Worm (Caenorhabditis elegans) whole organism, L1 larva: ENCODE results near the gene cogc-6.
A peak's percentile ranks its signal among the peaks of the same experiment; 100 is the strongest.

Experiments used
- C04F5.9 ChIP-seq: sonication (generic microtip); optimal IDR thresholded peaks from 2 replicates; lab custom pipeline; 2016; ENCODE audit warnings: missing genetic modification characterization, missing compliant biosample characterization
- C16A3.4 ChIP-seq: fragments of 150-350 bp; optimal IDR thresholded peaks from 2 replicates; lab custom pipeline; 2014; ENCODE audit warnings: missing biosample characterization, missing genetic modification characterization
- C34B4.2 ChIP-seq: sonication (generic microtip); optimal IDR thresholded peaks from 2 replicates; lab custom pipeline; 2017; ENCODE audit warnings: mild to moderate bottlenecking, missing genetic modification characterization, missing compliant biosample characterization
- F16B12.6 ChIP-seq: fragments of 150-350 bp; optimal IDR thresholded peaks from 2 replicates; lab custom pipeline; 2014; ENCODE audit warnings: missing biosample characterization, missing genetic modification characterization
- Y116A8C.19 ChIP-seq: sonication (generic microtip); optimal IDR thresholded peaks from 2 replicates; lab custom pipeline; 2016; ENCODE audit warnings: missing compliant biosample characterization, missing genetic modification characterization, borderline replicate concordance
- alr-1 ChIP-seq: fragments of 200-800 bp; sonication (Bioruptor generic); optimal IDR thresholded peaks from 2 replicates; lab custom pipeline; 2018; ENCODE audit warnings: borderline replicate concordance, mild to moderate bottlenecking, missing genetic modification characterization, missing compliant biosample characterization
- blmp-1 ChIP-seq: fragments of 150-350 bp; optimal IDR thresholded peaks from 2 replicates; lab custom pipeline; 2014; ENCODE audit warnings: missing biosample characterization, missing genetic modification characterization
- ceh-8 ChIP-seq: fragments of 200-800 bp; sonication (Bioruptor generic); optimal IDR thresholded peaks from 2 replicates; lab custom pipeline; 2018; ENCODE audit warnings: mild to moderate bottlenecking, missing genetic modification characterization, moderate library complexity, missing compliant biosample characterization
- ceh-82 ChIP-seq, 3 experiments: fragments of 150-350 bp in 1 of 3; sonication (generic microtip) in 2 of 3; optimal IDR thresholded peaks; 2 replicates each; lab custom pipeline; 2014 to 2017; ENCODE audit warnings: missing biosample characterization in 3 of 3, missing genetic modification characterization in 3 of 3
- dpl-1 ChIP-seq, 3 experiments: fragments of 150-350 bp in 2 of 3; sonication (generic microtip) in 1 of 3; optimal IDR thresholded peaks; 2 replicates each; lab custom pipeline; 2014 to 2017; ENCODE audit warnings: missing biosample characterization in 3 of 3, missing genetic modification characterization in 3 of 3, missing genetic modification reagents in 3 of 3
- dsc-1 ChIP-seq: sonication (generic microtip); optimal IDR thresholded peaks from 2 replicates; lab custom pipeline; 2016; ENCODE audit warnings: mild to moderate bottlenecking, missing genetic modification characterization, missing compliant biosample characterization
- efl-1 ChIP-seq, 4 experiments: fragments of 150-350 bp; optimal IDR thresholded peaks in 3 of 4; peaks in 1 of 4; 1 replicate in 1 of 4; 2 replicates in 3 of 4; lab custom pipeline; 2014; ENCODE audit warnings: missing biosample characterization in 2 of 4, missing genetic modification characterization in 2 of 4, missing genetic modification reagents in 2 of 4
- efl-3 ChIP-seq: fragments of 200-800 bp; sonication (Bioruptor generic); optimal IDR thresholded peaks from 2 replicates; lab custom pipeline; 2018; ENCODE audit warnings: mild to moderate bottlenecking, missing genetic modification characterization, missing compliant biosample characterization
- egl-13 ChIP-seq: sonication (generic microtip); optimal IDR thresholded peaks from 2 replicates; lab custom pipeline; 2016; ENCODE audit warnings: missing genotype, missing genetic modification reagents, missing genetic modification characterization, missing compliant biosample characterization
- egl-27 ChIP-seq, 2 experiments: fragments of 150-350 bp in 1 of 2; sonication (generic microtip); optimal IDR thresholded peaks; 3 replicates each; lab custom pipeline; 2017 to 2018; ENCODE audit warnings: missing biosample characterization in 2 of 2, missing genetic modification characterization in 2 of 2, missing genetic modification reagents in 2 of 2
- elt-2 ChIP-seq: sonication (generic microtip); optimal IDR thresholded peaks from 2 replicates; lab custom pipeline; 2016; ENCODE audit warnings: missing genetic modification characterization, mild to moderate bottlenecking, inconsistent platforms, missing compliant biosample characterization, missing genetic modification reagents
- elt-3 ChIP-seq, 6 experiments: fragments of 150-350 bp in 1 of 6; sonication (generic microtip); optimal IDR thresholded peaks; 2 replicates each; lab custom pipeline; 2017 to 2018; ENCODE audit warnings: missing biosample characterization in 6 of 6, missing genetic modification characterization in 6 of 6, inconsistent platforms in 1 of 6
- ets-5 ChIP-seq: fragments of 200-800 bp; sonication (Bioruptor generic); IDR thresholded peaks from 2 replicates; pipeline ENCODE4 v1.3.6; 2022; ENCODE audit warnings: missing genetic modification characterization, missing compliant biosample characterization
- fkh-4 ChIP-seq: sonication (generic microtip); optimal IDR thresholded peaks from 2 replicates; lab custom pipeline; 2016; ENCODE audit warnings: missing compliant biosample characterization, missing genetic modification characterization, borderline replicate concordance
- fkh-8 ChIP-seq: sonication (generic microtip); optimal IDR thresholded peaks from 2 replicates; lab custom pipeline; 2016; ENCODE audit warnings: mild to moderate bottlenecking, missing genetic modification characterization, missing compliant biosample characterization
- fos-1 ChIP-seq: fragments of 150-350 bp; optimal IDR thresholded peaks from 2 replicates; lab custom pipeline; 2014; ENCODE audit warnings: missing biosample characterization, missing genetic modification characterization
- irx-1 ChIP-seq: sonication (generic microtip); optimal IDR thresholded peaks from 2 replicates; lab custom pipeline; 2016; ENCODE audit warnings: missing genetic modification characterization, missing compliant biosample characterization
- lin-35 ChIP-seq, 2 experiments: fragments of 150-350 bp; optimal IDR thresholded peaks; 2 replicates each; lab custom pipeline; 2014; ENCODE audit warnings: missing biosample characterization in 2 of 2, missing genetic modification characterization in 2 of 2, missing genetic modification reagents in 2 of 2
- lin-39 ChIP-seq: fragments of 150-350 bp; optimal IDR thresholded peaks from 2 replicates; lab custom pipeline; 2014; ENCODE audit warnings: missing biosample characterization, missing genetic modification reagents, missing genetic modification characterization
- lir-3 ChIP-seq: sonication (generic microtip); optimal IDR thresholded peaks from 2 replicates; lab custom pipeline; 2016; ENCODE audit warnings: mild to moderate bottlenecking, missing genetic modification characterization, moderate library complexity, missing compliant biosample characterization; ENCODE audit not compliant: poor library complexity
- lsy-2 ChIP-seq, 2 experiments: fragments of 150-350 bp; optimal IDR thresholded peaks; 2 replicates each; lab custom pipeline; 2014; ENCODE audit warnings: missing biosample characterization in 2 of 2, missing genetic modification characterization in 2 of 2
- mdl-1 ChIP-seq, 2 experiments: fragments of 150-350 bp; optimal IDR thresholded peaks; 2 replicates each; lab custom pipeline; 2014 to 2017; ENCODE audit warnings: missing biosample characterization in 2 of 2, missing genetic modification characterization in 2 of 2, inconsistent platforms in 1 of 2
- mef-2 ChIP-seq: fragments of 150-350 bp; optimal IDR thresholded peaks from 2 replicates; lab custom pipeline; 2014; ENCODE audit warnings: missing biosample characterization, missing genetic modification characterization
- mep-1 ChIP-seq: fragments of 150-350 bp; optimal IDR thresholded peaks from 2 replicates; lab custom pipeline; 2014; ENCODE audit warnings: missing biosample characterization, missing genetic modification characterization
- nhr-11 ChIP-seq: fragments of 150-350 bp; optimal IDR thresholded peaks from 2 replicates; lab custom pipeline; 2014; ENCODE audit warnings: missing biosample characterization, missing genetic modification characterization
- nhr-19 ChIP-seq: fragments of 200-800 bp; sonication (Bioruptor generic); conservative IDR thresholded peaks from 2 replicates; pipeline ENCODE4 v1.3.6; 2022; ENCODE audit warnings: missing genetic modification characterization, missing compliant biosample characterization
- nhr-20 ChIP-seq: sonication (generic microtip); optimal IDR thresholded peaks from 2 replicates; lab custom pipeline; 2016; ENCODE audit warnings: mild to moderate bottlenecking, missing genetic modification characterization, missing compliant biosample characterization
- nhr-47 ChIP-seq: sonication (generic microtip); optimal IDR thresholded peaks from 2 replicates; lab custom pipeline; 2016; ENCODE audit warnings: mild to moderate bottlenecking, missing genetic modification characterization, moderate library complexity, missing compliant biosample characterization
- nhr-71 ChIP-seq: sonication (generic microtip); optimal IDR thresholded peaks from 2 replicates; lab custom pipeline; 2016; ENCODE audit warnings: mild to moderate bottlenecking, missing genetic modification characterization, moderate library complexity, missing compliant biosample characterization
- nhr-76 ChIP-seq: sonication (generic microtip); optimal IDR thresholded peaks from 2 replicates; lab custom pipeline; 2017; ENCODE audit warnings: missing biosample characterization, missing genetic modification characterization
- nhr-84 ChIP-seq: sonication (generic microtip); optimal IDR thresholded peaks from 2 replicates; lab custom pipeline; 2017; ENCODE audit warnings: missing biosample characterization, missing genetic modification characterization
- nhr-85 ChIP-seq: sonication (generic microtip); peaks from one replicate; lab custom pipeline; 2016; ENCODE audit warnings: missing genetic modification characterization, inconsistent platforms, missing compliant biosample characterization
- nhr-90 ChIP-seq: sonication (generic microtip); optimal IDR thresholded peaks from 2 replicates; lab custom pipeline; 2016; ENCODE audit warnings: mild to moderate bottlenecking, missing genetic modification characterization, missing compliant biosample characterization; ENCODE audit not compliant: poor library complexity
- pag-3 ChIP-seq: sonication (generic microtip); optimal IDR thresholded peaks from 2 replicates; lab custom pipeline; 2017; ENCODE audit warnings: missing genetic modification characterization, mild to moderate bottlenecking, missing compliant biosample characterization, antibody characterized with exemption, borderline replicate concordance; ENCODE audit not compliant: insufficient read depth
- pqm-1 ChIP-seq: sonication (generic microtip); optimal IDR thresholded peaks from 3 replicates; lab custom pipeline; 2017; ENCODE audit warnings: missing biosample characterization, missing genetic modification characterization
- skn-1 ChIP-seq: fragments of 150-350 bp; optimal IDR thresholded peaks from 2 replicates; lab custom pipeline; 2014; ENCODE audit warnings: missing biosample characterization, missing genetic modification characterization
- snu-23 ChIP-seq: sonication (generic microtip); optimal IDR thresholded peaks from 2 replicates; lab custom pipeline; 2016; ENCODE audit warnings: missing genetic modification characterization, missing compliant biosample characterization
- sox-4 ChIP-seq: sonication (generic microtip); optimal IDR thresholded peaks from 2 replicates; lab custom pipeline; 2016; ENCODE audit warnings: missing genetic modification characterization, missing compliant biosample characterization
- unc-30 ChIP-seq: sonication (generic microtip); optimal IDR thresholded peaks from 2 replicates; lab custom pipeline; 2017; ENCODE audit warnings: missing biosample characterization, missing genetic modification characterization
- zag-1 ChIP-seq: fragments of 150-350 bp; optimal IDR thresholded peaks from 2 replicates; lab custom pipeline; 2014; ENCODE audit warnings: missing biosample characterization, missing genetic modification characterization
- ztf-11 ChIP-seq, 2 experiments: sonication (generic microtip); optimal IDR thresholded peaks; 2 replicates each; lab custom pipeline; 2016 to 2017; ENCODE audit warnings: missing genetic modification characterization in 2 of 2, missing biosample characterization in 1 of 2, missing compliant biosample characterization in 1 of 2
- ztf-4 ChIP-seq: fragments of 150-350 bp; optimal IDR thresholded peaks from 2 replicates; lab custom pipeline; 2014; ENCODE audit warnings: missing biosample characterization, missing genetic modification characterization

cogc-6 gene

DNA sequence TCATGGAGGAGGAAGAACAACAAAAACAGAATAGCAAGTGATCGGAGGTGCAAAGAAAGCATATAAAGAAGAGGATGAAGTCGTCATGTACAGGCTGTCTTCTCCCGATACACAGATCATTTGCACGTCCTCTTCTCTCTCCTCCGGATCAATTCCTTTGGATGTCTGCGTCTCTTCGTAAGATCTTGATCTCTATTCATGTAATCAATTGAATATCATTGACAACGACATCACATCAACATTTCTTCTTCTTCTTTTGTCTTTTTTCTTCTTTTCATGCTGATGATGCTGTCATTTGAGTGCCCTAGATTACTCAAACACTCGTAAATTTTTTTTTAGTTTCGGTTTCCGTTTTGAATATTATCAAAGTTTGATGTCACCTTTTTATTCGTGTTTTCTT, 17.2 kb upstream of the cogc-6 start, which contains the start of gene rol-3:
Gene rol-3, minus strand, starts transcription at position 120 of the 400 bp plus-strand sequence.
- TF ChIP-seq snu-23 (GFP tag; lab: Kevin White, UChicago) (peak; percentile 44), lsy-2 (tag; optimal IDR thresholded peaks at IDR 0.05; lab: Kevin White, UChicago) (no peak), ztf-11 (tag; optimal IDR thresholded peaks at IDR 0.05; lab: Kevin White, UChicago) (no peak), nhr-19 (no peak), nhr-47 (tag; lab: Kevin White, UChicago) (no peak), elt-3 (tag; optimal IDR thresholded peaks at IDR 0.05; lab: Kevin White, UChicago) (peak in 4 of 6 experiments; percentile 15 to 63 (median 26)), nhr-11 (no peak), mep-1 (tag; lab: Kevin White, UChicago) (peak; percentile 9), unc-30 (tag; lab: Kevin White, UChicago) (no peak), blmp-1 (tag; lab: Kevin White, UChicago) (peak; percentile 42), ceh-8 (no peak), lin-35 (GFP tag; optimal IDR thresholded peaks at IDR 0.05; lab: Kevin White, UChicago) (peak in 1 of 2 experiments; percentile 23), dsc-1 (tag; lab: Kevin White, UChicago) (no peak), ztf-4 (tag; lab: Kevin White, UChicago) (no peak), nhr-20 (tag; lab: Kevin White, UChicago) (peak; percentile 16), pag-3 (tag; lab: Kevin White, UChicago) (no peak), C34B4.2 (no peak), C16A3.4 (tag; lab: Kevin White, UChicago) (no peak), nhr-71 (tag; lab: Kevin White, UChicago) (peak; percentile 18), egl-13 (tag; lab: Kevin White, UChicago) (no peak), fkh-4 (no peak), efl-1 (optimal IDR thresholded peaks at IDR 0.05; lab: Kevin White, UChicago) (no peak), efl-1 (GFP tag; optimal IDR thresholded peaks at IDR 0.05 in 1 of 2; lab: Kevin White, UChicago) (peak in 1 of 2 experiments; percentile 80), elt-2 (tag; lab: Kevin White, UChicago) (no peak), nhr-85 (tag; lab: Kevin White, UChicago) (peak; percentile 63), efl-3 (GFP tag; lab: Kevin White, UChicago) (no peak)
- TF ChIP-seq, all 84 proteins: peak for 9

DNA sequence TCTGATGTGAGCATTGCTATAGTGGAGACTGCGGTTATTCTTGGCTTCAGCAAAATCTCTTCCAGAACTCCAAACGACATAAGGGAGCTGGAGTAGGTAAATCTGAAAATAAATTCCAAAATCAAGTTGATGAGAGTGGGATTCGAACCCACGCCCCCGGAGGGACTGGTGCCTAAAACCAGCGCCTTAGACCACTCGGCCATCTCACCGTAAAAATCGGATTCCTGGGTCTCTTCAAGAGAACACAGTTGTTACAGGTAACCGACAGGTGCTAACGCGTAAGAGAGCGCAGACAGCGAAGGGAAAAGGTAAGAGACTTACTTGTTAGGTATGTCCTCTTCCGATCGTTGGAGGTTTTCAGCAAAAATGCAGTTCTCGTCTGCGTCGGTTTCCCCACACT, 14.2 kb upstream of the cogc-6 start:
- no peak for TF ChIP-seq F16B12.6 (tag; lab: Kevin White, UChicago)
- TF ChIP-seq pag-3 (tag; lab: Kevin White, UChicago) = no peak
- TF ChIP-seq nhr-84 (tag; lab: Kevin White, UChicago) = no peak
- TF ChIP-seq sox-4 (tag; lab: Kevin White, UChicago) = no peak
- no peak for TF ChIP-seq nhr-11
- TF ChIP-seq nhr-20 (tag; lab: Kevin White, UChicago) = peak; percentile 48
- peak; percentile 38 for TF ChIP-seq blmp-1 (tag; lab: Kevin White, UChicago)
- peak; percentile 44 for TF ChIP-seq nhr-90 (tag; lab: Kevin White, UChicago)
- TF ChIP-seq fkh-8 (tag; lab: Kevin White, UChicago) = no peak
- TF ChIP-seq mep-1 (tag; lab: Kevin White, UChicago) = peak; percentile 60
- TF ChIP-seq irx-1 (tag; lab: Kevin White, UChicago) = no peak
- TF ChIP-seq elt-3 (tag; optimal IDR thresholded peaks at IDR 0.05; lab: Kevin White, UChicago) = peak in 3 of 6 experiments; percentile 0 to 42 (median 20)
- no peak for TF ChIP-seq fkh-4
- peak; percentile 16 to 77 for TF ChIP-seq lin-35 (GFP tag; optimal IDR thresholded peaks at IDR 0.05; lab: Kevin White, UChicago)
- no peak for TF ChIP-seq mef-2 (tag; lab: Kevin White, UChicago)
- no peak for TF ChIP-seq fos-1 (tag; lab: Kevin White, UChicago)
- TF ChIP-seq lsy-2 (tag; optimal IDR thresholded peaks at IDR 0.05; lab: Kevin White, UChicago) = peak in 1 of 2 experiments; percentile 52
- no peak for TF ChIP-seq mdl-1 (tag; optimal IDR thresholded peaks at IDR 0.05; lab: Kevin White, UChicago)
- no peak for TF ChIP-seq Y116A8C.19 (tag; lab: Kevin White, UChicago)
- peak in 2 of 3 experiments; percentile 24 to 40 for TF ChIP-seq dpl-1 (GFP tag; optimal IDR thresholded peaks at IDR 0.05; lab: Kevin White, UChicago)
- TF ChIP-seq egl-27 (tag; optimal IDR thresholded peaks at IDR 0.05; lab: Kevin White, UChicago) = no peak
- no peak for TF ChIP-seq C34B4.2
- TF ChIP-seq ztf-11 (tag; optimal IDR thresholded peaks at IDR 0.05; lab: Kevin White, UChicago) = no peak
- no peak for TF ChIP-seq zag-1 (tag; lab: Kevin White, UChicago)
- no peak for TF ChIP-seq alr-1 (tag; lab: Kevin White, UChicago)
- no peak for TF ChIP-seq lir-3 (tag; lab: Kevin White, UChicago)
- TF ChIP-seq C04F5.9 (tag; lab: Kevin White, UChicago) = no peak
- TF ChIP-seq skn-1 = peak; percentile 47
- no peak for TF ChIP-seq ets-5 (GFP tag; lab: Robert Waterston, UW)
- TF ChIP-seq pqm-1 (tag; lab: Kevin White, UChicago) = no peak
- no peak for TF ChIP-seq nhr-76 (tag; lab: Kevin White, UChicago)
- peak; percentile 29 to 32 for TF ChIP-seq efl-1 (optimal IDR thresholded peaks at IDR 0.05; lab: Kevin White, UChicago)
- TF ChIP-seq efl-1 (GFP tag; optimal IDR thresholded peaks at IDR 0.05 in 1 of 2; lab: Kevin White, UChicago) = peak; percentile 19 to 71
- TF ChIP-seq lin-39 (tag; lab: Kevin White, UChicago) = no peak
- peak in 1 of 3 experiments; percentile 23 for TF ChIP-seq ceh-82 (tag; optimal IDR thresholded peaks at IDR 0.05; lab: Kevin White, UChicago)
